Worm (Caenorhabditis elegans) whole organism, mixed stage, embryonic: ENCODE measurements around the gene T02E9.6.
A peak's percentile ranks its signal among the peaks of the same experiment; 100 is the strongest.

Experiments used
- ceh-39 ChIP-seq: fragments of 150-350 bp; optimal IDR thresholded peaks from 2 replicates; lab custom pipeline; 2014; ENCODE audit warnings: missing biosample characterization, missing genetic modification characterization
- ces-1 ChIP-seq: fragments of 150-350 bp; optimal IDR thresholded peaks from 2 replicates; lab custom pipeline; 2014; ENCODE audit warnings: missing biosample characterization, missing genetic modification reagents, missing genetic modification characterization
- elt-3 ChIP-seq: fragments of 150-350 bp; optimal IDR thresholded peaks from 2 replicates; lab custom pipeline; 2014; ENCODE audit warnings: missing biosample characterization, missing genetic modification characterization
- nhr-12 ChIP-seq: fragments of 150-350 bp; optimal IDR thresholded peaks from 2 replicates; lab custom pipeline; 2014; ENCODE audit warnings: missing biosample characterization, missing genetic modification characterization
- nhr-2 ChIP-seq: fragments of 150-350 bp; optimal IDR thresholded peaks from 2 replicates; lab custom pipeline; 2014; ENCODE audit warnings: missing biosample characterization, missing genetic modification characterization
- nhr-28 ChIP-seq: fragments of 150-350 bp; optimal IDR thresholded peaks from 2 replicates; lab custom pipeline; 2014; ENCODE audit warnings: missing biosample characterization, missing genetic modification characterization
- nhr-76 ChIP-seq: sonication (generic microtip); optimal IDR thresholded peaks from 2 replicates; lab custom pipeline; 2017; ENCODE audit warnings: missing biosample characterization, missing genetic modification characterization
- snpc-4 ChIP-seq: fragments of 150-350 bp; optimal IDR thresholded peaks from 2 replicates; lab custom pipeline; 2014; ENCODE audit warnings: missing biosample characterization, missing genetic modification characterization
- tbx-8 ChIP-seq: fragments of 200-800 bp; sonication (Bioruptor generic); optimal IDR thresholded peaks from 2 replicates; lab custom pipeline; 2018; ENCODE audit warnings: mild to moderate bottlenecking, missing genetic modification characterization, moderate library complexity, missing compliant biosample characterization
- unc-62 ChIP-seq: fragments of 150-350 bp; optimal IDR thresholded peaks from 2 replicates; lab custom pipeline; 2014; ENCODE audit warnings: missing biosample characterization, missing genetic modification reagents, missing genetic modification characterization

DNA sequence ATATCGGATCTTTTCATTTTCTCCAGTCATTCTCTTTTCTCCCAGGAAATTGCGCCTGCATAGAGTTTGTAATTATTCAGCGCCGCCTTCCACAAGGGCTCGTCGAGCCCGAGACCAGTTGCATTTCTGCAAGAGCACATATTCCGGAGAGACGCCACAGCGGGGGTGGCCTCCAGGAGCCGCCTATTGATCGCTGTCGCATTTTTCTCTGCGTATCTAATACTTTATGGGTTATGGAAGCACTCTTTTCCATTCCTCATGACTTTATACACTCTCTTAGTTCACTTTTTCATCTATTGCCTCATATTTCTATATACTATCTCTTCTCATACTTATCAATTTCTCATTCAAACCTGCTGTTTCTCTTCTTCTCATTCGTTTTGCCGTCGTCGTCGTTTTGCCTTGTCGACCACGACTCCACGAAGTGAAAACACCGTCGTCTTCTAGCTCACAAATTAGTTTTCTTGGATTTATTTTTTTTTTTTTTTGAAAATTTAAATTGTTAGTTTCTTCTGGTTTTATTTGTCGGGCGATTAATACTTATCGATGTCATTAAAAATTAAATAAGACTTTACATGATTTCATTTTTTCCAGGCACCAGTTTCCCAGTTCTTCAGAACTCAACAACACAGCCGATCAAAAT is 41.2 kb upstream of the T02E9.6 start, which contains the start of gene cnb-1:
- TF ChIP-seq nhr-12 (tag; lab: Kevin White, UChicago) (no peak), nhr-76 (tag; lab: Kevin White, UChicago) (no peak), nhr-28 (tag; lab: Kevin White, UChicago) (no peak), snpc-4 (tag; lab: Kevin White, UChicago) (no peak), nhr-2 (no peak), ceh-39 (tag; lab: Kevin White, UChicago) (no peak), ces-1 (GFP tag; lab: Kevin White, UChicago) (peak; percentile 81), unc-62 (GFP tag; lab: Kevin White, UChicago) (peak; percentile 63), elt-3 (tag; lab: Kevin White, UChicago) (no peak), tbx-8 (GFP tag; lab: Kevin White, UChicago) (no peak)
